Worm (Caenorhabditis elegans): ENCODE data around the gene scav-4.
A peak's percentile ranks its signal among the peaks of the same experiment; 100 is the strongest.

scav-4 gene

ce11 chrX:12943166-12943565 lies 38.4 kb upstream of the scav-4 start, which contains the start of gene gmap-2:
Gene gmap-2, minus strand, starts transcription at chrX:12943266.
- TF ChIP-seq snpc-4 (tag; optimal IDR thresholded peaks at IDR 0.05) (no peak), rnt-1 (tag; optimal IDR thresholded peaks at IDR 0.05) (no peak), nhr-11 (tag; optimal IDR thresholded peaks at IDR 0.05) (no peak), mef-2 (tag; optimal IDR thresholded peaks at IDR 0.05) (no peak), mab-9 (GFP tag; IDR thresholded peaks at IDR 0.05) (no peak), Y116A8C.19 (tag; optimal IDR thresholded peaks at IDR 0.05; ENCODE audit: borderline replicate concordance) (no peak), hpl-2 (GFP tag; optimal IDR thresholded peaks at IDR 0.05) (no peak), sptf-1 (tag; optimal IDR thresholded peaks at IDR 0.05) (no peak), unc-62 (GFP tag; optimal IDR thresholded peaks at IDR 0.05) (no peak), unc-130 (tag; optimal IDR thresholded peaks at IDR 0.05) (no peak)

ce11 chrX:12944661-12945060 lies 36.9 kb upstream of the scav-4 start:
- TF ChIP-seq ceh-63 (GFP tag; optimal IDR thresholded peaks at IDR 0.05): no peak
- peak; percentile 30 for TF ChIP-seq nhr-85 (tag)

- no peak for TF ChIP-seq ceh-8 (GFP tag; optimal IDR thresholded peaks at IDR 0.05)
- no peak for TF ChIP-seq xbp-1 (tag; optimal IDR thresholded peaks at IDR 0.05)
- no peak for TF ChIP-seq swsn-7 (tag; optimal IDR thresholded peaks at IDR 0.05)
- no peak for TF ChIP-seq jun-1 (tag; optimal IDR thresholded peaks at IDR 0.05)
- no peak for TF ChIP-seq nhr-76 (tag; optimal IDR thresholded peaks at IDR 0.05)
- TF ChIP-seq ama-1 (optimal IDR thresholded peaks at IDR 0.05): no peak
- no peak for TF ChIP-seq nhr-12 (tag; optimal IDR thresholded peaks at IDR 0.05)
- TF ChIP-seq Y116A8C.19 (tag; optimal IDR thresholded peaks at IDR 0.05; ENCODE audit: borderline replicate concordance): no peak
- no peak for TF ChIP-seq lsy-2 (tag; optimal IDR thresholded peaks at IDR 0.05)
- TF ChIP-seq unc-30 (tag; optimal IDR thresholded peaks at IDR 0.05): no peak
- no peak for TF ChIP-seq tlp-1 (tag; optimal IDR thresholded peaks at IDR 0.05)
- no peak for TF ChIP-seq lin-15B (tag; optimal IDR thresholded peaks at IDR 0.05)
- no peak for TF ChIP-seq nhr-84 (tag; optimal IDR thresholded peaks at IDR 0.05)
- TF ChIP-seq sptf-1 (tag; optimal IDR thresholded peaks at IDR 0.05): no peak
Observed at ce11 chrX:12946533-12946932, 35.0 kb upstream of the scav-4 start, which contains the start of gene C05E7.3. Gene C05E7.3, minus strand, starts transcription at chrX:12946633.

DNA sequence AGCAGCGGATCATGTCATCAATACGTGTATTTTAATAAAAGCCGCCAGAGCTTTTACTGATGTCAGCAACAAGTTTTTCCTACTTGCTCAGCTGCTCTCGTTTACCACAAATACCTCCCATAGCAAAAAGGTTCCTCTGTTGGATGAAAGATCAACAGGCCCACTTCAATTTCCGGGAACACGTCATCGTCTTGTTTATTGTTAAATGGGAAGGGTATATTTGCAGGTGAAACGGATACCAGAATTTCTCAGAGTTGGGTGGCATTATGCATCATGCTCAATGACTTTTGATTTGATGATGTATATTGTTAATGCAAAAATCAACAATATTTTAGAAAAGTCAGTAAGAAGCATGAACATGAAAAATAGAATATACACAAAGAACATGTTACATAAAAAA lies 30.4 kb upstream of the scav-4 start:
- TF ChIP-seq nhr-71 (tag; optimal IDR thresholded peaks at IDR 0.05) (peak; percentile 9), ces-1 (GFP tag; optimal IDR thresholded peaks at IDR 0.05) (no peak), hlh-4 (tag; optimal IDR thresholded peaks at IDR 0.05) (peak; percentile 79), blmp-1 (tag; optimal IDR thresholded peaks at IDR 0.05) (no peak), fkh-8 (tag; optimal IDR thresholded peaks at IDR 0.05) (peak; percentile 55)

DNA sequence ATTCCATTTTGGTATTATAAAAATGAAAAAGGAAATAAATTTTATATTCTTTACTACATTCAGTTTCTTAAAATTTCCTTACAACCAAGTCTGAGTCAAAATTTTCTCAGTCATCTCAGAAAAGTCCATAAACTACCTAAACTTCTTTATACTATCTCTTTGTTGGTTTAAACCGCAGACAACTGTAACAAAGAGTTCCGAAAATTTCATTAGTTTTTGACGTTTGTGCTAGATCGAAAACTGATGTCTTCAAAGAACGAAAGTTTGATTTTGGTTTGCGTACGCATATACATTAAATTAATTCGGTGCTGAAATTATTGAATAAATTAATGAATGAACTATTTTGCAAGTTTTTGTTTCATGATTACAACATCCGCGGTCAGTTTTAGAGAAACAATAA lies 22.7 kb upstream of the scav-4 start:
- no peak for TF ChIP-seq rnt-1 (tag; optimal IDR thresholded peaks at IDR 0.05)
- TF ChIP-seq hlh-4 (tag; optimal IDR thresholded peaks at IDR 0.05): no peak

DNA sequence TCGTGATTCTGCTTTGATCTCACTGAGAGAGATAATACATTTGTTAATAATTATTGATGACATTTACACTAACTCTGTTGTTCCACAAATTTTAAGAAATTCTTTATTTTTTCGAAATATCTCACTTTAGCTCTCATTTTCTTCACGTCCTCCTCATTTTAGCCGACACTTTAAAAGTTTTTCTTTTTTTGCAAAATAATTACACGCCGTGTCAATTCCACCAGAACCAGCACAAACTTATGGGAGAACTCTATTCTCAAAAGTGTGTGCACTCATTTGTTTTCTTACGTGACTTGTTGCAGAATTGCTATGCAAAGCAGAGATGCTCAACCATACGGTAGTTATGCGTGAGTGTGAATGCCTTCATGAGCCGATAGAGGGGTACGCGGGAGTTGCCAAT lies 16.4 kb upstream of the scav-4 start, which contains the start of gene frpr-2:
Gene frpr-2 (plus strand): TSS at position 301 of the 400 bp plus-strand sequence.
- TF ChIP-seq xbp-1 (tag; optimal IDR thresholded peaks at IDR 0.05): no peak
- TF ChIP-seq pax-3 (tag; optimal IDR thresholded peaks at IDR 0.05): no peak
- TF ChIP-seq C04F5.9 (tag; optimal IDR thresholded peaks at IDR 0.05): no peak
- no peak for TF ChIP-seq C34B4.2 (tag; optimal IDR thresholded peaks at IDR 0.05)
- TF ChIP-seq nhr-237 (tag; optimal IDR thresholded peaks at IDR 0.05): no peak
- no peak for TF ChIP-seq unc-86 (tag; optimal IDR thresholded peaks at IDR 0.05)

Data from whole organism, L1 larva.